Worm (Caenorhabditis elegans): ENCODE data around the gene lips-6.
A peak's percentile ranks its signal among the peaks of the same experiment; 100 is the strongest.

- no peak for TF ChIP-seq F13C5.2 (tag; optimal IDR thresholded peaks at IDR 0.05)
- TF ChIP-seq ets-7 (tag; optimal IDR thresholded peaks at IDR 0.05): no peak
- TF ChIP-seq tra-4 (tag; optimal IDR thresholded peaks at IDR 0.05): no peak
- no peak for TF ChIP-seq B0310.2 (tag; optimal IDR thresholded peaks at IDR 0.05)
- no peak for TF ChIP-seq hmg-4 (GFP tag; optimal IDR thresholded peaks at IDR 0.05)
- no peak for TF ChIP-seq ama-1 (optimal IDR thresholded peaks at IDR 0.05)
- no peak for TF ChIP-seq pes-1 (GFP tag; IDR thresholded peaks at IDR 0.05)
- TF ChIP-seq tbx-37 (GFP tag; conservative IDR thresholded peaks at IDR 0.05): no peak
- 0 out of 2 replicates have a peak, but pooled peaks have one; percentile 6 for TF ChIP-seq scrt-1 (GFP tag; IDR thresholded peaks at IDR 0.05)
- TF ChIP-seq ceh-36 (tag; optimal IDR thresholded peaks at IDR 0.05): no peak
- TF ChIP-seq ceh-13 (GFP tag; optimal IDR thresholded peaks at IDR 0.05): no peak
- no peak for TF ChIP-seq aly-1 (tag; optimal IDR thresholded peaks at IDR 0.05)
- no peak for TF ChIP-seq flt-1 (GFP tag; IDR thresholded peaks at IDR 0.05)
Measured at ce11 chrIV:12010377-12010776, 5.1 kb downstream of the lips-6 start.
